Worm (Caenorhabditis elegans): Measurements from ENCODE around the gene ZK177.3.

ZK177.3 gene

ce11 chrII:5473946-5474423 is 41.7 kb upstream of the ZK177.3 start, which contains the start of gene mrps-16 (continued):
- peak in 2 of 3 experiments; percentile 27 to 91 for TF ChIP-seq lin-35 (GFP tag; optimal IDR thresholded peaks at IDR 0.05)
- no peak for TF ChIP-seq let-526 (GFP tag; IDR thresholded peaks at IDR 0.05)
- no peak for TF ChIP-seq attf-6 (GFP tag; IDR thresholded peaks at IDR 0.05)
- no peak for TF ChIP-seq ekl-4 (GFP tag; IDR thresholded peaks at IDR 0.05)
- no peak for TF ChIP-seq ceh-79 (tag; optimal IDR thresholded peaks at IDR 0.05)
- no peak for TF ChIP-seq C17E4.6 (GFP tag; IDR thresholded peaks at IDR 0.05)
- TF ChIP-seq F49E8.2 (tag; optimal IDR thresholded peaks at IDR 0.05; ENCODE audit: insufficient read depth) = no peak
- TF ChIP-seq snpc-3.4 (tag; optimal IDR thresholded peaks at IDR 0.05) = no peak
- TF ChIP-seq unc-130 (GFP tag; optimal IDR thresholded peaks at IDR 0.05) = no peak
- no peak for TF ChIP-seq attf-3 (GFP tag; conservative IDR thresholded peaks at IDR 0.05)
- no peak for TF ChIP-seq Y95B8A.8 (GFP tag; IDR thresholded peaks at IDR 0.05)
- TF ChIP-seq F23B12.7 (tag; optimal IDR thresholded peaks at IDR 0.05; ENCODE audit: insufficient read depth) = no peak
- TF ChIP-seq Y79H2A.3 (GFP tag; conservative IDR thresholded peaks at IDR 0.05) = no peak
- TF ChIP-seq ZK185.1 (tag; optimal IDR thresholded peaks at IDR 0.05; ENCODE audit: poor library complexity, severe bottlenecking) = peak; percentile 54
- 0 out of 2 replicates have a peak, but pooled peaks have one; percentile 19 for TF ChIP-seq pbrm-1 (GFP tag; IDR thresholded peaks at IDR 0.05)
- TF ChIP-seq rpc-1 (optimal IDR thresholded peaks at IDR 0.05) = no peak
- TF ChIP-seq rpc-1 (tag; optimal IDR thresholded peaks at IDR 0.05) = no peak
- no peak for TF ChIP-seq ztf-3 (GFP tag; optimal IDR thresholded peaks at IDR 0.05)
- TF ChIP-seq F33H1.4 (GFP tag; IDR thresholded peaks at IDR 0.05) = peak; percentile 42
- TF ChIP-seq Y67H2A.10 (GFP tag; conservative IDR thresholded peaks at IDR 0.05) = no peak
- no peak for TF ChIP-seq nhr-80 (tag; optimal IDR thresholded peaks at IDR 0.05)
- no peak for TF ChIP-seq nfya-2 (GFP tag; IDR thresholded peaks at IDR 0.05)
- TF ChIP-seq tbp1 (GFP tag; optimal IDR thresholded peaks at IDR 0.05) = peak; percentile 25
- no peak for TF ChIP-seq bed-1 (GFP tag; IDR thresholded peaks at IDR 0.05)
- peak; percentile 30 for TF ChIP-seq snpc-1.3 (tag; optimal IDR thresholded peaks at IDR 0.05; ENCODE audit: insufficient read depth)
- TF ChIP-seq T26A5.8 (tag; optimal IDR thresholded peaks at IDR 0.05) = no peak
- peak; percentile 85 for TF ChIP-seq efl-1 (GFP tag; optimal IDR thresholded peaks at IDR 0.05)
- TF ChIP-seq D2030.7 (GFP tag; IDR thresholded peaks at IDR 0.05) = peak; percentile 55; the same call in 1 of the 2 replicates
- TF ChIP-seq hmg-20 (GFP tag; IDR thresholded peaks at IDR 0.05) = no peak
- no peak for TF ChIP-seq nhr-27 (tag; optimal IDR thresholded peaks at IDR 0.05)
- no peak for TF ChIP-seq ztf-18 (tag; optimal IDR thresholded peaks at IDR 0.05)
- no peak for TF ChIP-seq chd-7 (tag; optimal IDR thresholded peaks at IDR 0.05)
- no peak for TF ChIP-seq lag-1 (GFP tag; IDR thresholded peaks at IDR 0.05)
- TF ChIP-seq mel-28 (tag; optimal IDR thresholded peaks at IDR 0.05; ENCODE audit: borderline replicate concordance) = no peak
- TF ChIP-seq sdz-38 (tag; optimal IDR thresholded peaks at IDR 0.05) = no peak
- no peak for TF ChIP-seq ceh-27 (GFP tag; optimal IDR thresholded peaks at IDR 0.05)
- no peak for TF ChIP-seq bed-2 (GFP tag; IDR thresholded peaks at IDR 0.05)
- no peak for TF ChIP-seq tbx-9 (tag; optimal IDR thresholded peaks at IDR 0.05; ENCODE audit: borderline replicate concordance)
- TF ChIP-seq F39B2.1 (GFP tag; IDR thresholded peaks at IDR 0.05) = no peak
- no peak for TF ChIP-seq ceh-40 (GFP tag; IDR thresholded peaks at IDR 0.05)
- no peak for TF ChIP-seq ztf-25 (GFP tag; IDR thresholded peaks at IDR 0.05)
- peak; percentile 31; the same call in 1 of the 2 replicates for TF ChIP-seq hmg-1.2 (GFP tag; IDR thresholded peaks at IDR 0.05)
- no peak for TF ChIP-seq F22D6.2 (tag; optimal IDR thresholded peaks at IDR 0.05)
- no peak for TF ChIP-seq sptf-2 (GFP tag; optimal IDR thresholded peaks at IDR 0.05)
- no peak for TF ChIP-seq hrde-1 (tag; optimal IDR thresholded peaks at IDR 0.05; ENCODE audit: borderline replicate concordance)
